Worm (Caenorhabditis elegans) whole organism, midembryonic: Measurements from ENCODE around the gene C34F11.5.

Source experiments
- T22C8.4 ChIP-seq: fragments of 200-800 bp; sonication (Bioruptor generic); IDR thresholded peaks from 2 replicates; pipeline ENCODE4 v1.3.6; 2022; ENCODE audit warnings: missing genetic modification characterization, missing compliant biosample characterization
- cog-1 ChIP-seq: sonication (generic microtip); optimal IDR thresholded peaks from 2 replicates; lab custom pipeline; 2016; ENCODE audit warnings: missing genetic modification characterization, missing compliant biosample characterization
- flt-1 ChIP-seq: fragments of 200-800 bp; sonication (Bioruptor generic); IDR thresholded peaks from 2 replicates; pipeline ENCODE4 v1.3.6; 2022; ENCODE audit warnings: missing genetic modification characterization, missing compliant biosample characterization
- klf-2 ChIP-seq: fragments of 200-800 bp; sonication (Bioruptor generic); conservative IDR thresholded peaks from 2 replicates; pipeline ENCODE4 v1.3.6; 2022; ENCODE audit warnings: missing genetic modification reagents, missing genetic modification characterization, missing compliant biosample characterization
- med-1 ChIP-seq: sonication (generic microtip); optimal IDR thresholded peaks from 2 replicates; lab custom pipeline; 2017; ENCODE audit warnings: missing genetic modification characterization, mild to moderate bottlenecking, missing compliant biosample characterization, antibody characterized with exemption, missing genetic modification reagents; ENCODE audit not compliant: insufficient read depth
- ref-1 ChIP-seq: fragments of 200-800 bp; sonication (Bioruptor generic); conservative IDR thresholded peaks from 2 replicates; pipeline ENCODE4 v1.3.6; 2022; ENCODE audit warnings: missing genetic modification reagents, missing genetic modification characterization, missing compliant biosample characterization
- tab-1 ChIP-seq: fragments of 200-800 bp; sonication (Bioruptor generic); IDR thresholded peaks from 2 replicates; pipeline ENCODE4 v1.3.6; 2022; ENCODE audit warnings: missing genetic modification characterization, missing compliant biosample characterization
- ztf-23 ChIP-seq: fragments of 200-800 bp; sonication (Bioruptor generic); IDR thresholded peaks from 2 replicates; pipeline ENCODE4 v1.3.6; 2022; ENCODE audit warnings: missing genetic modification reagents, missing genetic modification characterization, missing compliant biosample characterization
- ztf-29 ChIP-seq: fragments of 200-800 bp; sonication (Bioruptor generic); IDR thresholded peaks from 2 replicates; pipeline ENCODE4 v1.3.6; 2022; ENCODE audit warnings: missing genetic modification reagents, missing genetic modification characterization, missing compliant biosample characterization

Gene C34F11.5

DNA sequence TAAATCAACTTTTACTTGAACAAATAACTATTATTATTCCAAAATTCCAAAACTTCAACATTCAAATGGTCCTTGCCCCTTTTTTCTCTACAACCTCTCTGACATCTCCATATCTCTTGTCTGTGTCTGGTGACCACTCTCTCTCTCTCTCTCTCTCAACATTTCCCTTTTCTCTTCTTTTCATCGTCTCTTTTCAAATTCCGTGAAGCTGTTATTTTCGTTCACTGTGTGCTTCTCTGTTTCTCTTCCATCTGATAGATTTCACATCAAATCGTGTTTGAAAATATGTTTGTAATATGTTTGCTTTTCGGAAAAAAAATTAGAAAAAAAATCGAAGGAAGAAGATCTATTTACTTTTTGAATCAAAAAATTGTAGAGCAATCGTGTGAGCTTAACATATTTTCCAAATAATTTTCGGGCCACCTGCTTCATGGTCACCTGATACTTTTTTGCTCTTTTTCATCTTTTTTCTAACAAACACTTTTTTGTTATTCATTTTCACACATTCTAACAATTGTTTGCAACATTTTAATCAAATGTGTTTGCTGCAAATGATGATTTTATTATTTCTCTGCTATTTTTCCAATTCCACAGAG is 5.5 kb downstream of the C34F11.5 start:
- no peak for TF ChIP-seq cog-1 (tag; lab: Kevin White, UChicago)
- TF ChIP-seq tab-1 (GFP tag; lab: Robert Waterston, UW), result no peak
- no peak for TF ChIP-seq T22C8.4 (GFP tag; lab: Robert Waterston, UW)
- TF ChIP-seq flt-1 (GFP tag; lab: Robert Waterston, UW), result no peak
- TF ChIP-seq ztf-23 (GFP tag; lab: Robert Waterston, UW), result no peak
- no peak for TF ChIP-seq klf-2 (GFP tag; lab: Robert Waterston, UW)
- no peak for TF ChIP-seq ref-1 (GFP tag; lab: Robert Waterston, UW)
- no peak for TF ChIP-seq med-1 (GFP tag; lab: Kevin White, UChicago)
- TF ChIP-seq ztf-29 (GFP tag; lab: Robert Waterston, UW), result no peak

- no peak for TF ChIP-seq med-1 (GFP tag; lab: Kevin White, UChicago)
Observed at ce11 chrII:5201922-5202562, 6.4 kb downstream of the C34F11.5 start.

ce11 chrII:5202930-5203329 is 7.3 kb downstream of the C34F11.5 start, which contains the start of gene ampd-1:
Gene ampd-1 (plus strand): TSS chrII:5203322.
- TF ChIP-seq flt-1 (GFP tag; lab: Robert Waterston, UW), result no peak
- TF ChIP-seq tab-1 (GFP tag; lab: Robert Waterston, UW), result no peak
- no peak for TF ChIP-seq klf-2 (GFP tag; lab: Robert Waterston, UW)
- no peak for TF ChIP-seq cog-1 (tag; lab: Kevin White, UChicago)
- TF ChIP-seq ztf-23 (GFP tag; lab: Robert Waterston, UW), result no peak
- TF ChIP-seq T22C8.4 (GFP tag; lab: Robert Waterston, UW), result no peak
- TF ChIP-seq med-1 (GFP tag; lab: Kevin White, UChicago), result no peak
- no peak for TF ChIP-seq ref-1 (GFP tag; lab: Robert Waterston, UW)
- no peak for TF ChIP-seq ztf-29 (GFP tag; lab: Robert Waterston, UW)

ce11 chrII:5205286-5205685 is 9.7 kb downstream of the C34F11.5 start:
- no peak for TF ChIP-seq ztf-23 (GFP tag; lab: Robert Waterston, UW)
- no peak for TF ChIP-seq T22C8.4 (GFP tag; lab: Robert Waterston, UW)
- no peak for TF ChIP-seq tab-1 (GFP tag; lab: Robert Waterston, UW)

- no peak for TF ChIP-seq med-1 (GFP tag; lab: Kevin White, UChicago)
- no peak for TF ChIP-seq tab-1 (GFP tag; lab: Robert Waterston, UW)
- TF ChIP-seq ztf-29 (GFP tag; lab: Robert Waterston, UW), result no peak
- TF ChIP-seq ztf-23 (GFP tag; lab: Robert Waterston, UW), result no peak
- no peak for TF ChIP-seq klf-2 (GFP tag; lab: Robert Waterston, UW)
- no peak for TF ChIP-seq ref-1 (GFP tag; lab: Robert Waterston, UW)
- TF ChIP-seq flt-1 (GFP tag; lab: Robert Waterston, UW), result no peak
- no peak for TF ChIP-seq cog-1 (tag; lab: Kevin White, UChicago)
- TF ChIP-seq T22C8.4 (GFP tag; lab: Robert Waterston, UW), result no peak
Observed at ce11 chrII:5209122-5209521, 13.5 kb downstream of the C34F11.5 start.

- no peak for TF ChIP-seq cog-1 (tag; lab: Kevin White, UChicago)
- no peak for TF ChIP-seq T22C8.4 (GFP tag; lab: Robert Waterston, UW)
- TF ChIP-seq ref-1 (GFP tag; lab: Robert Waterston, UW), result no peak
- TF ChIP-seq ztf-29 (GFP tag; lab: Robert Waterston, UW), result no peak
- TF ChIP-seq flt-1 (GFP tag; lab: Robert Waterston, UW), result no peak
- no peak for TF ChIP-seq med-1 (GFP tag; lab: Kevin White, UChicago)
- no peak for TF ChIP-seq klf-2 (GFP tag; lab: Robert Waterston, UW)
- no peak for TF ChIP-seq ztf-23 (GFP tag; lab: Robert Waterston, UW)
- no peak for TF ChIP-seq tab-1 (GFP tag; lab: Robert Waterston, UW)
Observed at ce11 chrII:5210830-5211229, 15.2 kb downstream of the C34F11.5 start, which contains the start of gene C34F11.8. Gene C34F11.8 (minus strand): TSS chrII:5210964.

ce11 chrII:5211970-5212369 is 16.4 kb downstream of the C34F11.5 start, which contains the start of gene C34F11.2:
Gene C34F11.2 (plus strand): TSS chrII:5212270.
- TF ChIP-seq flt-1 (GFP tag; lab: Robert Waterston, UW), result no peak
- TF ChIP-seq ztf-23 (GFP tag; lab: Robert Waterston, UW), result no peak
- TF ChIP-seq ref-1 (GFP tag; lab: Robert Waterston, UW), result no peak
- TF ChIP-seq tab-1 (GFP tag; lab: Robert Waterston, UW), result no peak
- no peak for TF ChIP-seq med-1 (GFP tag; lab: Kevin White, UChicago)
- no peak for TF ChIP-seq klf-2 (GFP tag; lab: Robert Waterston, UW)

ce11 chrII:5212675-5213074 is 17.1 kb downstream of the C34F11.5 start, which contains the start of gene C34F11.1:
Gene C34F11.1 (plus strand): TSS chrII:5212975.
- TF ChIP-seq cog-1 (tag; lab: Kevin White, UChicago) (no peak), klf-2 (GFP tag; lab: Robert Waterston, UW) (no peak), med-1 (GFP tag; lab: Kevin White, UChicago) (no peak), tab-1 (GFP tag; lab: Robert Waterston, UW) (no peak), ztf-29 (GFP tag; lab: Robert Waterston, UW) (no peak), ztf-23 (GFP tag; lab: Robert Waterston, UW) (no peak)

DNA sequence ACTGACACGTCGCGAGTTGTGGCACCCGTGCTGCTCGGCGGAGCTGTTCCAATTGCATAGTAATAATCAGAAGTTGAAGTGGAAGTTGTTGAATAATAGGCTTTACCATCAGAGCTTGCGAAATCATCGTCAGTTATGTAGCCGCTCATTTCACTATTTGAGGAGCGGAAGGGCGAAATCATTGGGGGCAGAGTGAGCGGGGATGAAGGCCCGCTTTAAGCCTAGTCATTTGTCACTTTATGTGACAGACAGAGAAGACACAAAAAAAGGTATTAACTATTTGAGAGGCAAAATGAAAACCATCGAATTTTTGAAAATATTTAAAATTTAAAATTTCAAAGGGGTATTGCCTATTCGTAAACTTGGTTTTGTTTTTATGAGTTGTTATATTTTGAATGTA is 22.7 kb downstream of the C34F11.5 start:
- TF ChIP-seq T22C8.4 (GFP tag; lab: Robert Waterston, UW) (no peak), klf-2 (GFP tag; lab: Robert Waterston, UW) (no peak), tab-1 (GFP tag; lab: Robert Waterston, UW) (no peak), flt-1 (GFP tag; lab: Robert Waterston, UW) (no peak), med-1 (GFP tag; lab: Kevin White, UChicago) (no peak), ref-1 (GFP tag; lab: Robert Waterston, UW) (no peak), ztf-29 (GFP tag; lab: Robert Waterston, UW) (no peak), cog-1 (tag; lab: Kevin White, UChicago) (no peak), ztf-23 (GFP tag; lab: Robert Waterston, UW) (no peak)
